Fruit fly (Drosophila melanogaster) whole organism, embryonic: ENCODE data around the gene CG10660.

ENCODE experiments used
- Atf6 ChIP-seq: fragments of 200-800 bp; sonication (Bioruptor generic); IDR thresholded peaks from 2 replicates; pipeline ENCODE4 v1.3.6; 2022; ENCODE audit warnings: missing biosample characterization, missing genetic modification characterization
- CG10959 ChIP-seq: fragments of 200-800 bp; sonication (Bioruptor generic); IDR thresholded peaks from 2 replicates; pipeline ENCODE4 v1.3.6; 2022; ENCODE audit warnings: missing biosample characterization, missing genetic modification characterization
- CG11723 ChIP-seq: fragments of 200-800 bp; sonication (Bioruptor generic); optimal IDR thresholded peaks from 2 replicates; lab custom pipeline; 2017; ENCODE audit warnings: missing biosample characterization, mild to moderate bottlenecking, missing genetic modification characterization
- CG14441 ChIP-seq: fragments of 200-800 bp; sonication (Bioruptor generic); IDR thresholded peaks from 2 replicates; pipeline ENCODE4 v1.3.6; 2022; ENCODE audit warnings: missing biosample characterization, missing genetic modification characterization
- CG17385 ChIP-seq: fragments of 200-800 bp; sonication (Bioruptor generic); optimal IDR thresholded peaks from 3 replicates; lab custom pipeline; 2018; ENCODE audit warnings: missing biosample characterization, mild to moderate bottlenecking, missing genetic modification characterization
- CG1792 ChIP-seq: fragments of 200-800 bp; sonication (Bioruptor generic); optimal IDR thresholded peaks from 2 replicates; lab custom pipeline; 2016; ENCODE audit warnings: missing biosample characterization, missing genetic modification characterization
- CG2875 ChIP-seq: fragments of 200-800 bp; sonication (Bioruptor generic); optimal IDR thresholded peaks from 2 replicates; lab custom pipeline; 2017; ENCODE audit warnings: missing biosample characterization, mild to moderate bottlenecking, missing genetic modification characterization, missing genetic modification reagents
- CG6683 ChIP-seq: fragments of 200-800 bp; sonication (Bioruptor generic); optimal IDR thresholded peaks from 2 replicates; lab custom pipeline; 2017; ENCODE audit warnings: missing biosample characterization, mild to moderate bottlenecking, missing genetic modification characterization, missing genetic modification reagents
- CG7928 ChIP-seq: fragments of 200-800 bp; sonication (Bioruptor generic); optimal IDR thresholded peaks from 2 replicates; lab custom pipeline; 2017; ENCODE audit warnings: missing biosample characterization, mild to moderate bottlenecking, missing genetic modification characterization
- CG8290 ChIP-seq, 3 experiments: fragments of 200-800 bp; sonication (Bioruptor generic); optimal IDR thresholded peaks; 2 replicates each; lab custom pipeline; 2016 to 2019; ENCODE audit warnings: missing biosample characterization in 3 of 3, missing genetic modification characterization in 3 of 3, mild to moderate bottlenecking in 2 of 3, moderate library complexity in 1 of 3
- CG9876 ChIP-seq: fragments of 200-800 bp; sonication (Bioruptor generic); optimal IDR thresholded peaks from 2 replicates; lab custom pipeline; 2016; ENCODE audit warnings: missing biosample characterization, missing genetic modification characterization
- Deaf1 ChIP-seq: fragments of 200-800 bp; optimal IDR thresholded peaks from 3 replicates; lab custom pipeline; 2019; ENCODE audit warnings: missing biosample characterization, mild to moderate bottlenecking, missing genetic modification characterization, moderate library complexity
- Eip74EF ChIP-seq, 2 experiments: fragments of 200-800 bp in 1 of 2; fragments of >200 bp in 1 of 2; sonication (Bioruptor generic) in 1 of 2; optimal IDR thresholded peaks; 2 replicates each; lab custom pipeline; 2017 to 2019; ENCODE audit warnings: missing biosample characterization in 2 of 2, missing genetic modification characterization in 2 of 2, mild to moderate bottlenecking in 1 of 2, moderate library complexity in 1 of 2
- Hr3 ChIP-seq: fragments of 200-800 bp; sonication (Bioruptor generic); optimal IDR thresholded peaks from 3 replicates; lab custom pipeline; 2016; ENCODE audit warnings: missing biosample characterization, missing genetic modification characterization
- Opbp ChIP-seq: fragments of 200-800 bp; sonication (Bioruptor generic); IDR thresholded peaks from 3 replicates; pipeline ENCODE4 v1.3.6; 2022; ENCODE audit warnings: missing biosample characterization, missing genetic modification characterization; ENCODE audit not compliant: partially characterized antibody
- Pdp1 ChIP-seq, 2 experiments: fragments of 200-800 bp; sonication (Bioruptor generic); optimal IDR thresholded peaks; 3 replicates each; lab custom pipeline; 2016; ENCODE audit warnings: missing biosample characterization in 2 of 2, missing genetic modification characterization in 2 of 2, mild to moderate bottlenecking in 1 of 2, moderate library complexity in 1 of 2
- Sox100B ChIP-seq: fragments of 200-800 bp; sonication (Bioruptor generic); optimal IDR thresholded peaks from 3 replicates; lab custom pipeline; 2018; ENCODE audit warnings: missing biosample characterization, mild to moderate bottlenecking, missing genetic modification characterization
- Xbp1 ChIP-seq: fragments of 200-800 bp; sonication (Bioruptor generic); optimal IDR thresholded peaks from 3 replicates; lab custom pipeline; 2016; ENCODE audit warnings: missing biosample characterization, mild to moderate bottlenecking, missing genetic modification characterization
- amos ChIP-seq: fragments of 200-800 bp; sonication (Bioruptor generic); IDR thresholded peaks from 2 replicates; pipeline ENCODE4 v1.3.6; 2022; ENCODE audit warnings: missing biosample characterization, missing genetic modification characterization; ENCODE audit not compliant: partially characterized antibody
- btn ChIP-seq: fragments of 200-800 bp; sonication (Bioruptor generic); optimal IDR thresholded peaks from 2 replicates; lab custom pipeline; 2016; ENCODE audit warnings: missing biosample characterization, missing genetic modification characterization
- cas ChIP-seq: fragments of 200-800 bp; sonication (Bioruptor generic); IDR thresholded peaks from 2 replicates; pipeline ENCODE4 v1.3.6; 2022; ENCODE audit warnings: missing biosample characterization, missing genetic modification characterization
- crp ChIP-seq, 2 experiments: fragments of 200-800 bp; sonication (Bioruptor generic); optimal IDR thresholded peaks; 2 replicates in 1 of 2; 3 replicates in 1 of 2; lab custom pipeline; 2017; ENCODE audit warnings: missing biosample characterization in 2 of 2, missing genetic modification characterization in 2 of 2, mild to moderate bottlenecking in 1 of 2, moderate library complexity in 1 of 2
- dimm ChIP-seq: fragments of 200-800 bp; sonication (Bioruptor generic); IDR thresholded peaks from 2 replicates; pipeline ENCODE4 v1.3.6; 2022; ENCODE audit warnings: missing biosample characterization, missing genetic modification characterization
- eyg ChIP-seq: fragments of 200-800 bp; sonication (Bioruptor generic); optimal IDR thresholded peaks from 3 replicates; lab custom pipeline; 2016; ENCODE audit warnings: missing biosample characterization, missing genetic modification characterization
- ftz-f1 ChIP-seq: fragments of 200-800 bp; sonication (Bioruptor generic); optimal IDR thresholded peaks from 2 replicates; lab custom pipeline; 2016; ENCODE audit warnings: missing biosample characterization, missing genetic modification characterization
- grau ChIP-seq: fragments of 200-800 bp; optimal IDR thresholded peaks from 3 replicates; lab custom pipeline; 2019; ENCODE audit warnings: missing biosample characterization, mild to moderate bottlenecking, missing genetic modification characterization, moderate library complexity
- hbn ChIP-seq: fragments of 200-800 bp; sonication (Bioruptor generic); IDR thresholded peaks from 2 replicates; pipeline ENCODE4 v1.3.6; 2022; ENCODE audit warnings: missing biosample characterization, missing genetic modification characterization; ENCODE audit not compliant: partially characterized antibody
- jing ChIP-seq: fragments of 200-800 bp; sonication (Bioruptor generic); optimal IDR thresholded peaks from 2 replicates; lab custom pipeline; 2018; ENCODE audit warnings: missing biosample characterization, mild to moderate bottlenecking, missing genetic modification characterization
- knrl ChIP-seq: fragments of 200-800 bp; sonication (Bioruptor generic); IDR thresholded peaks from 3 replicates; pipeline ENCODE4 v1.3.6; 2022; ENCODE audit warnings: missing biosample characterization, missing genetic modification characterization; ENCODE audit not compliant: partially characterized antibody
- lbe ChIP-seq: fragments of 200-800 bp; sonication (Bioruptor generic); optimal IDR thresholded peaks from 2 replicates; lab custom pipeline; 2016; ENCODE audit warnings: missing biosample characterization, mild to moderate bottlenecking, missing genetic modification characterization
- nerfin-1 ChIP-seq: fragments of 200-800 bp; sonication (Bioruptor generic); optimal IDR thresholded peaks from 3 replicates; lab custom pipeline; 2019; ENCODE audit warnings: missing biosample characterization, mild to moderate bottlenecking, missing genetic modification characterization, moderate library complexity
- nmo ChIP-seq: fragments of 200-800 bp; sonication (Bioruptor generic); optimal IDR thresholded peaks from 2 replicates; lab custom pipeline; 2018; ENCODE audit warnings: missing biosample characterization, mild to moderate bottlenecking, missing genetic modification characterization, moderate library complexity
- oc ChIP-seq: fragments of 200-800 bp; sonication (Bioruptor generic); optimal IDR thresholded peaks from 2 replicates; lab custom pipeline; 2018; ENCODE audit warnings: missing biosample characterization, mild to moderate bottlenecking, missing genetic modification characterization, moderate library complexity
- odd ChIP-seq: fragments of 200-800 bp; sonication (Bioruptor generic); optimal IDR thresholded peaks from 2 replicates; lab custom pipeline; 2017; ENCODE audit warnings: missing biosample characterization, mild to moderate bottlenecking, missing genetic modification characterization
- pfk ChIP-seq: fragments of 200-800 bp; sonication (Bioruptor generic); optimal IDR thresholded peaks from 2 replicates; lab custom pipeline; 2018; ENCODE audit warnings: missing biosample characterization, mild to moderate bottlenecking, missing genetic modification characterization, moderate library complexity
- pum ChIP-seq: fragments of 200-800 bp; sonication (Bioruptor generic); optimal IDR thresholded peaks from 2 replicates; lab custom pipeline; 2016; ENCODE audit warnings: missing biosample characterization, missing genetic modification characterization
- row ChIP-seq: fragments of 200-800 bp; sonication (Bioruptor generic); IDR thresholded peaks from 3 replicates; pipeline ENCODE4 v1.3.6; 2022; ENCODE audit warnings: missing biosample characterization, missing genetic modification characterization
- sens ChIP-seq: fragments of 200-800 bp; sonication (Bioruptor generic); peaks from one replicate; lab custom pipeline; 2016; ENCODE audit warnings: missing biosample characterization, missing genetic modification characterization
- shn ChIP-seq: fragments of 200-800 bp; sonication (Bioruptor generic); optimal IDR thresholded peaks from 3 replicates; lab custom pipeline; 2016; ENCODE audit warnings: missing biosample characterization, missing genetic modification characterization
- sqz ChIP-seq: fragments of 200-800 bp; sonication (Bioruptor generic); optimal IDR thresholded peaks from 3 replicates; lab custom pipeline; 2018; ENCODE audit warnings: missing biosample characterization, mild to moderate bottlenecking, missing genetic modification characterization
- sr ChIP-seq: fragments of 200-800 bp; sonication (Bioruptor generic); IDR thresholded peaks from 3 replicates; pipeline ENCODE4 v1.3.6; 2022; ENCODE audit warnings: missing biosample characterization, missing genetic modification characterization
- tio ChIP-seq: fragments of 200-800 bp; sonication (Bioruptor generic); optimal IDR thresholded peaks from 2 replicates; lab custom pipeline; 2017; ENCODE audit warnings: missing biosample characterization, missing genetic modification characterization, inconsistent platforms
- vnd ChIP-seq: fragments of 200-800 bp; sonication (Bioruptor generic); IDR thresholded peaks from 3 replicates; pipeline ENCODE4 v1.3.6; 2022; ENCODE audit warnings: missing biosample characterization, missing genetic modification characterization; ENCODE audit not compliant: partially characterized antibody
- vvl ChIP-seq: fragments of 200-800 bp; sonication (Bioruptor generic); IDR thresholded peaks from 2 replicates; pipeline ENCODE4 v1.3.6; 2022; ENCODE audit warnings: missing biosample characterization, missing genetic modification characterization
- yki ChIP-seq: fragments of >200 bp; optimal IDR thresholded peaks from 3 replicates; lab custom pipeline; 2018
- zen2 ChIP-seq: fragments of 200-800 bp; sonication (Bioruptor generic); IDR thresholded peaks from 3 replicates; pipeline ENCODE4 v1.3.6; 2022; ENCODE audit warnings: missing biosample characterization, missing genetic modification characterization; ENCODE audit not compliant: partially characterized antibody

CG10660 gene

dm6 chr3L:12495312-12495725 lies 4.8 kb upstream of the CG10660 start (continued):
- TF ChIP-seq CG11723 (GFP tag; lab: Kevin White, UChicago) (peak; percentile 38), eyg (GFP tag; lab: Kevin White, UChicago) (no peak), Xbp1 (GFP tag; lab: Kevin White, UChicago) (peak; percentile 36)

- TF ChIP-seq shn (GFP tag; lab: Kevin White, UChicago) (no peak), vvl (GFP tag; lab: Robert Waterston, UW) (peak; percentile 27; the same call in 1 of the 2 replicates), sr (GFP tag; lab: Robert Waterston, UW) (peak; percentile 58; the same call in 1 of the 3 replicates), ftz-f1 (GFP tag; lab: Kevin White, UChicago) (peak; percentile 32), Sox100B (GFP tag; lab: Kevin White, UChicago) (no peak), sqz (GFP tag; lab: Kevin White, UChicago) (peak; percentile 28), CG9876 (GFP tag; lab: Kevin White, UChicago) (no peak), Eip74EF (GFP tag; optimal IDR thresholded peaks at IDR 0.05; lab: Kevin White, UChicago) (peak in 1 of 2 experiments; percentile 85)
Observed at dm6 chr3L:12494273-12494672, 3.8 kb upstream of the CG10660 start.

dm6 chr3L:12489952-12490351 lies 524 bp downstream of the CG10660 start:
- TF ChIP-seq CG6683 (GFP tag; lab: Kevin White, UChicago) (no peak), pfk (no peak), pum (GFP tag; lab: Kevin White, UChicago) (no peak), cas (no peak), btn (GFP tag; lab: Kevin White, UChicago) (no peak), knrl (GFP tag; lab: Robert Waterston, UW) (no peak), yki (peak; percentile 59), lbe (GFP tag; lab: Kevin White, UChicago) (peak; percentile 69), CG2875 (GFP tag; lab: Kevin White, UChicago) (no peak), CG7928 (GFP tag; lab: Kevin White, UChicago) (no peak), row (GFP tag; lab: Robert Waterston, UW) (no peak), nerfin-1 (tag; lab: Kevin White, UChicago) (no peak), hbn (GFP tag; lab: Robert Waterston, UW) (peak; percentile 28; the same call in 1 of the 2 replicates), zen2 (GFP tag; lab: Robert Waterston, UW) (peak; percentile 61; the same call in 2 of the 3 replicates), dimm (no peak), odd (GFP tag; lab: Kevin White, UChicago) (no peak), grau (no peak), CG14441 (GFP tag; lab: Robert Waterston, UW) (no peak), CG8290 (GFP tag; optimal IDR thresholded peaks at IDR 0.05; lab: Kevin White, UChicago) (no peak), CG8290 (tag; optimal IDR thresholded peaks at IDR 0.05; lab: Kevin White, UChicago) (no peak), CG17385 (GFP tag; lab: Kevin White, UChicago) (peak; percentile 2), Opbp (GFP tag; lab: Robert Waterston, UW) (no peak), tio (GFP tag; lab: Kevin White, UChicago) (no peak), jing (no peak), CG1792 (GFP tag; lab: Kevin White, UChicago) (no peak), CG10959 (GFP tag; lab: Robert Waterston, UW) (no peak), amos (GFP tag; lab: Robert Waterston, UW) (no peak), vnd (no peak), sens (GFP tag; lab: Kevin White, UChicago) (no peak), oc (tag; lab: Kevin White, UChicago) (no peak), Hr3 (GFP tag; lab: Kevin White, UChicago) (no peak), Atf6 (no peak), Deaf1 (no peak), crp (GFP tag; optimal IDR thresholded peaks at IDR 0.05; lab: Kevin White, UChicago) (peak in 1 of 2 experiments; percentile 63), Pdp1 (GFP tag; optimal IDR thresholded peaks at IDR 0.05; lab: Kevin White, UChicago) (peak in 1 of 2 experiments; percentile 97), nmo (no peak)
